Worm (Caenorhabditis elegans): ENCODE data around the gene clec-84.

The clec-84 gene

ce11 chrIV:2802193-2802592 is 40.1 kb upstream of the clec-84 start (continued):
- TF ChIP-seq mep-1 (tag; optimal IDR thresholded peaks at IDR 0.05) (peak; percentile 4), skn-1 (tag; optimal IDR thresholded peaks at IDR 0.05) (no peak), nhr-76 (tag; optimal IDR thresholded peaks at IDR 0.05) (no peak), ceh-44 (GFP tag; IDR thresholded peaks at IDR 0.05) (peak; percentile 65; the same call in 1 of the 2 replicates), lin-13 (GFP tag; optimal IDR thresholded peaks at IDR 0.05) (peak; percentile 3), sdz-12 (GFP tag; optimal IDR thresholded peaks at IDR 0.05) (no peak), Y48G9A.11 (GFP tag; IDR thresholded peaks at IDR 0.05) (peak; percentile 75), attf-4 (tag; optimal IDR thresholded peaks at IDR 0.05) (no peak), mes-2 (tag; optimal IDR thresholded peaks at IDR 0.05; ENCODE audit: poor library complexity, severe bottlenecking) (peak; percentile 54), unc-130 (GFP tag; optimal IDR thresholded peaks at IDR 0.05) (no peak), arid-1 (GFP tag; conservative IDR thresholded peaks at IDR 0.05) (peak; percentile 48; the same call in 1 of the 2 replicates), ces-1 (GFP tag; optimal IDR thresholded peaks at IDR 0.05) (no peak), snpc-1.2 (GFP tag; IDR thresholded peaks at IDR 0.05) (peak; percentile 52; the same call in 1 of the 2 replicates), daf-12 (tag; optimal IDR thresholded peaks at IDR 0.05) (no peak), lin-38 (GFP tag; IDR thresholded peaks at IDR 0.05) (peak; percentile 65), madf-5 (GFP tag; IDR thresholded peaks at IDR 0.05) (0 out of 4 replicates have a peak, but pooled peaks of 1 of the 2 experiments have one; percentile 51), aly-2 (tag; optimal IDR thresholded peaks at IDR 0.05) (peak; percentile 12), aha-1 (tag) (peak; percentile 95)

DNA sequence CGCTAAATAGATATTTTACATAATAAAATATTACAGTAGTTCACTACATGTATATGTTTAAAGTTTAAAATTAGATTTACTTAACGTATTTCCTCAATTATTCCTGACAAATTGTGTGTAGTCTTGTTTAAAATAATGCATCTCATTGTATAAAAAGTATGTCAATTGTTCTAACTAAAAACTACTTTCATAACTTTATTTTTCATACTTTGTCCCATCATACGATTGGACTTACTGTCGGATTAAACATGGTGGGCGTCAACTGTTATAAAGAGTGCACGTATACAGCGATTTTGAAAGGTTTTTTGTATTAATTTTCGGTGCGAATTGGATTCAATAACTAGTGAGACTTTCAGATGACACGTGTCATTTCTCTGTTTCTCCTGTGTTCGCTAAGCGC is 38.6 kb upstream of the clec-84 start, which contains the start of gene Y54G2A.32:
Gene Y54G2A.32, plus strand, starts transcription at position 301 of the 400 bp plus-strand sequence.
- TF ChIP-seq ces-1 (GFP tag; optimal IDR thresholded peaks at IDR 0.05) (no peak), T20F7.1 (GFP tag; optimal IDR thresholded peaks at IDR 0.05) (no peak), lim-7 (GFP tag; IDR thresholded peaks at IDR 0.05) (no peak), mes-2 (tag; optimal IDR thresholded peaks at IDR 0.05; ENCODE audit: poor library complexity, severe bottlenecking) (no peak), sdz-12 (GFP tag; optimal IDR thresholded peaks at IDR 0.05) (no peak), mep-1 (tag; optimal IDR thresholded peaks at IDR 0.05) (no peak), dmd-8 (GFP tag; IDR thresholded peaks at IDR 0.05) (no peak), aha-1 (tag) (peak; percentile 61)

DNA sequence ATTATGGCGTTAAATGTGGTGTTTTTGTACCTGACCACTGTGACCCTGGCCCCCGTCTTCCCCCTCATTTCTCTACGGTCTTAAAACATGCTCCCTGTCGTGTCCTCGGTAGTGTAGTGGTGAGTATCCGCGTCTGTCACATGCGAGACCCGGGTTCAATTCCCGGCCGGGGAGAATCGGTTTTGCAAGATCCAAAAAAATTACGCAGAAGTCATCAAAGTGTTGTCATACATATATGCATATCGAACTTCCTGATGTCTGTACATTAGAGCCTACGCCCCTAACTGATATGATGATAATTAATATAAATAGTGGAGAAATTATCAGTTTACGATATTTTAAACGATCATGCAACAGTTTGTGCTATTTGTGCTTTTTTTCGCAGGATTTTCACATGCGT is 36.7 kb upstream of the clec-84 start, which contains the start of gene Y54G2A.45:
Gene Y54G2A.45, plus strand, starts transcription at position 333 of the 400 bp plus-strand sequence.
- TF ChIP-seq tag-97 (GFP tag; IDR thresholded peaks at IDR 0.05) (no peak), zip-2 (tag; optimal IDR thresholded peaks at IDR 0.05) (peak; percentile 65), F37D6.2 (tag; optimal IDR thresholded peaks at IDR 0.05) (peak; percentile 20), madf-5 (GFP tag; IDR thresholded peaks at IDR 0.05) (peak; percentile 47 to 76; a peak in 3 of 4 replicates), ceh-20 (GFP tag; IDR thresholded peaks at IDR 0.05) (peak; percentile 65), ztf-7 (tag; optimal IDR thresholded peaks at IDR 0.05) (no peak), ceh-44 (GFP tag; IDR thresholded peaks at IDR 0.05) (peak; percentile 80), lin-13 (GFP tag; optimal IDR thresholded peaks at IDR 0.05) (peak; percentile 87), nhr-48 (tag; optimal IDR thresholded peaks at IDR 0.05) (peak; percentile 84), php-3 (GFP tag; IDR thresholded peaks at IDR 0.05) (peak; percentile 78), nhr-6 (tag; optimal IDR thresholded peaks at IDR 0.05) (peak; percentile 3), vab-7 (GFP tag; IDR thresholded peaks at IDR 0.05) (peak; percentile 84), ztf-11 (tag; optimal IDR thresholded peaks at IDR 0.05) (no peak), lsy-2 (tag; optimal IDR thresholded peaks at IDR 0.05) (peak in 1 of 2 experiments; percentile 69), nhr-102 (tag; optimal IDR thresholded peaks at IDR 0.05) (peak; percentile 83), hlh-30 (tag; optimal IDR thresholded peaks at IDR 0.05; ENCODE audit: insufficient read depth) (peak; percentile 91), R02D3.7 (tag; optimal IDR thresholded peaks at IDR 0.05) (peak; percentile 2), spr-3 (GFP tag; optimal IDR thresholded peaks at IDR 0.05) (peak; percentile 62), egl-27 (tag; optimal IDR thresholded peaks at IDR 0.05) (no peak), pqm-1 (tag; optimal IDR thresholded peaks at IDR 0.05) (peak; percentile 90), hmg-1.1 (GFP tag; IDR thresholded peaks at IDR 0.05) (peak; percentile 63; the same call in 1 of the 2 replicates), ceh-82 (tag; optimal IDR thresholded peaks at IDR 0.05) (no peak), nhr-111 (GFP tag; optimal IDR thresholded peaks at IDR 0.05) (no peak), fkh-10 (GFP tag; optimal IDR thresholded peaks at IDR 0.05) (no peak), nhr-42 (GFP tag; IDR thresholded peaks at IDR 0.05) (peak; percentile 69; the same call in 1 of the 2 replicates), zfp-2 (tag; optimal IDR thresholded peaks at IDR 0.05) (peak; percentile 8), lin-39 (tag; optimal IDR thresholded peaks at IDR 0.05) (no peak), aly-2 (tag; optimal IDR thresholded peaks at IDR 0.05) (no peak), lim-7 (GFP tag; IDR thresholded peaks at IDR 0.05) (peak; percentile 81), ceh-32 (tag; optimal IDR thresholded peaks at IDR 0.05; ENCODE audit: poor library complexity) (no peak), Y105C5A.15 (GFP tag; IDR thresholded peaks at IDR 0.05) (no peak), mep-1 (tag; optimal IDR thresholded peaks at IDR 0.05) (peak; percentile 78)

All from whole organism, L4 larva.